Worm (Caenorhabditis elegans): ENCODE measurements around the gene ddl-2.

- TF ChIP-seq ztf-11 (tag; optimal IDR thresholded peaks at IDR 0.05): no peak
- TF ChIP-seq ceh-82 (tag; optimal IDR thresholded peaks at IDR 0.05): no peak
- no peak for TF ChIP-seq hmg-11 (tag; optimal IDR thresholded peaks at IDR 0.05)
- TF ChIP-seq mdl-1 (tag; optimal IDR thresholded peaks at IDR 0.05): no peak
- TF ChIP-seq fkh-10 (GFP tag; optimal IDR thresholded peaks at IDR 0.05): no peak
- TF ChIP-seq nhr-76 (tag; optimal IDR thresholded peaks at IDR 0.05): no peak
- TF ChIP-seq tbx-2 (tag; optimal IDR thresholded peaks at IDR 0.05): no peak
- TF ChIP-seq unc-39 (tag; optimal IDR thresholded peaks at IDR 0.05): no peak
- TF ChIP-seq unc-62 (GFP tag; optimal IDR thresholded peaks at IDR 0.05): no peak
- no peak for TF ChIP-seq zag-1 (tag; optimal IDR thresholded peaks at IDR 0.05)
- TF ChIP-seq nhr-28 (tag; optimal IDR thresholded peaks at IDR 0.05): no peak
These were observed 42.1 kb downstream of the ddl-2 start for ce11 chrII:13505386-13505785.

Measured in whole organism, L3 larva.